Fruit fly (Drosophila melanogaster) whole organism, embryonic: ENCODE data around the gene Atg5.
A peak's percentile ranks its signal among the peaks of the same experiment; 100 is the strongest.

ENCODE experiments used
- ATbp ChIP-seq: fragments of 200-800 bp; sonication (Bioruptor generic); optimal IDR thresholded peaks from 2 replicates; lab custom pipeline; 2017; ENCODE audit warnings: missing biosample characterization, mild to moderate bottlenecking, missing genetic modification characterization, missing genetic modification reagents
- BEAF-32 ChIP-seq: fragments of 200-800 bp; sonication (Bioruptor generic); optimal IDR thresholded peaks from 3 replicates; lab custom pipeline; 2017; ENCODE audit warnings: missing biosample characterization, missing genetic modification characterization, mild to moderate bottlenecking, moderate library complexity, missing genetic modification reagents
- C15 ChIP-seq: fragments of 200-800 bp; sonication (Bioruptor generic); IDR thresholded peaks from 3 replicates; pipeline ENCODE4 v1.3.6; 2022; ENCODE audit warnings: missing biosample characterization, missing genetic modification characterization
- CG10462 ChIP-seq: fragments of 200-800 bp; sonication (Bioruptor generic); optimal IDR thresholded peaks from 2 replicates; lab custom pipeline; 2016; ENCODE audit warnings: missing biosample characterization, missing genetic modification characterization
- CG11695 ChIP-seq: fragments of 200-800 bp; sonication (Bioruptor generic); IDR thresholded peaks from 3 replicates; pipeline ENCODE4 v1.3.6; 2022; ENCODE audit warnings: missing biosample characterization, missing genetic modification characterization
- CG12155 ChIP-seq: fragments of 200-800 bp; sonication (Bioruptor generic); optimal IDR thresholded peaks from 3 replicates; lab custom pipeline; 2016; ENCODE audit warnings: missing biosample characterization, missing genetic modification characterization
- CG14667 ChIP-seq: fragments of 200-800 bp; sonication (Bioruptor generic); IDR thresholded peaks from 2 replicates; pipeline ENCODE4 v1.3.6; 2022; ENCODE audit warnings: missing biosample characterization, missing genetic modification characterization
- CG1602 ChIP-seq: fragments of 200-800 bp; sonication (Bioruptor generic); optimal IDR thresholded peaks from 3 replicates; lab custom pipeline; 2016; ENCODE audit warnings: missing biosample characterization, missing genetic modification characterization
- CG16863 ChIP-seq: fragments of 200-800 bp; sonication (Bioruptor generic); optimal IDR thresholded peaks from 3 replicates; lab custom pipeline; 2016; ENCODE audit warnings: missing biosample characterization, missing genetic modification characterization
- CG17829 ChIP-seq: fragments of 200-800 bp; optimal IDR thresholded peaks from 2 replicates; lab custom pipeline; 2019; ENCODE audit warnings: missing biosample characterization, mild to moderate bottlenecking, missing genetic modification characterization, moderate library complexity
- CG4617 ChIP-seq: fragments of 200-800 bp; sonication (Bioruptor generic); optimal IDR thresholded peaks from 3 replicates; lab custom pipeline; 2016; ENCODE audit warnings: missing biosample characterization, missing genetic modification characterization, borderline replicate concordance
- CG4820 ChIP-seq: fragments of 200-800 bp; sonication (Bioruptor generic); optimal IDR thresholded peaks from 3 replicates; lab custom pipeline; 2016; ENCODE audit warnings: missing biosample characterization, missing genetic modification characterization
- CG5180 ChIP-seq: fragments of 200-800 bp; sonication (Bioruptor generic); optimal IDR thresholded peaks from 3 replicates; lab custom pipeline; 2017; ENCODE audit warnings: missing biosample characterization, missing genetic modification characterization, mild to moderate bottlenecking, moderate library complexity, missing genetic modification reagents
- CG6175 ChIP-seq: fragments of 200-800 bp; sonication (Bioruptor generic); IDR thresholded peaks from 3 replicates; pipeline ENCODE4 v1.3.6; 2022; ENCODE audit warnings: missing biosample characterization, missing genetic modification characterization
- CG6791 ChIP-seq: fragments of 200-800 bp; sonication (Bioruptor generic); IDR thresholded peaks from 3 replicates; pipeline ENCODE4 v1.3.6; 2022; ENCODE audit warnings: missing biosample characterization, missing genetic modification characterization; ENCODE audit not compliant: partially characterized antibody
- CG7786 ChIP-seq: fragments of 200-800 bp; sonication (Bioruptor generic); optimal IDR thresholded peaks from 2 replicates; lab custom pipeline; 2016; ENCODE audit warnings: missing biosample characterization, missing genetic modification characterization
- CG8359 ChIP-seq: fragments of 200-800 bp; sonication (Bioruptor generic); optimal IDR thresholded peaks from 2 replicates; lab custom pipeline; 2017; ENCODE audit warnings: missing biosample characterization, mild to moderate bottlenecking, missing genetic modification characterization, borderline replicate concordance
- CG8388 ChIP-seq: fragments of 200-800 bp; sonication (Bioruptor generic); optimal IDR thresholded peaks from 2 replicates; lab custom pipeline; 2019; ENCODE audit warnings: missing biosample characterization, mild to moderate bottlenecking, missing genetic modification characterization, moderate library complexity
- CG8478 ChIP-seq: fragments of >200 bp; optimal IDR thresholded peaks from 2 replicates; lab custom pipeline; 2018
- H2.0 ChIP-seq: fragments of 200-800 bp; sonication (Bioruptor generic); IDR thresholded peaks from 2 replicates; pipeline ENCODE4 v1.3.6; 2022; ENCODE audit warnings: missing biosample characterization, missing genetic modification characterization
- HmgZ ChIP-seq: fragments of 200-800 bp; sonication (Bioruptor generic); optimal IDR thresholded peaks from 2 replicates; lab custom pipeline; 2018; ENCODE audit warnings: missing biosample characterization, mild to moderate bottlenecking, missing genetic modification characterization
- Hr78 ChIP-seq, 2 experiments: fragments of 200-800 bp in 1 of 2; fragments of >200 bp in 1 of 2; sonication (Bioruptor generic) in 1 of 2; optimal IDR thresholded peaks; 2 replicates each; lab custom pipeline; 2017 to 2019; ENCODE audit warnings: missing biosample characterization in 2 of 2, missing genetic modification characterization in 2 of 2, mild to moderate bottlenecking in 1 of 2, moderate library complexity in 1 of 2
- Myb ChIP-seq: fragments of 200-800 bp; sonication (Bioruptor generic); optimal IDR thresholded peaks from 2 replicates; lab custom pipeline; 2016; ENCODE audit warnings: missing biosample characterization, missing genetic modification characterization
- Nf-YC ChIP-seq: fragments of 200-800 bp; optimal IDR thresholded peaks from 3 replicates; lab custom pipeline; 2019; ENCODE audit warnings: missing biosample characterization, mild to moderate bottlenecking, missing genetic modification characterization, moderate library complexity
- Oaz ChIP-seq: fragments of 200-800 bp; sonication (Bioruptor generic); IDR thresholded peaks from 2 replicates; pipeline ENCODE4 v1.3.6; 2022; ENCODE audit warnings: missing biosample characterization, missing genetic modification characterization
- Opbp ChIP-seq: fragments of 200-800 bp; sonication (Bioruptor generic); IDR thresholded peaks from 3 replicates; pipeline ENCODE4 v1.3.6; 2022; ENCODE audit warnings: missing biosample characterization, missing genetic modification characterization; ENCODE audit not compliant: partially characterized antibody
- Side ChIP-seq: fragments of 200-800 bp; sonication (Bioruptor generic); optimal IDR thresholded peaks from 2 replicates; lab custom pipeline; 2016; ENCODE audit warnings: missing biosample characterization, missing genetic modification characterization
- Sox100B ChIP-seq: fragments of 200-800 bp; sonication (Bioruptor generic); optimal IDR thresholded peaks from 3 replicates; lab custom pipeline; 2018; ENCODE audit warnings: missing biosample characterization, mild to moderate bottlenecking, missing genetic modification characterization
- ap ChIP-seq: fragments of 200-800 bp; sonication (Bioruptor generic); IDR thresholded peaks from 2 replicates; pipeline ENCODE4 v1.3.6; 2022; ENCODE audit warnings: missing biosample characterization, missing genetic modification characterization
- disco-r ChIP-seq: fragments of 200-800 bp; sonication (Bioruptor generic); optimal IDR thresholded peaks from 2 replicates; lab custom pipeline; 2016; ENCODE audit warnings: missing biosample characterization, missing genetic modification characterization
- ems ChIP-seq: fragments of 200-800 bp; sonication (Bioruptor generic); optimal IDR thresholded peaks from 3 replicates; lab custom pipeline; 2016; ENCODE audit warnings: missing biosample characterization, missing genetic modification characterization
- eve ChIP-seq, 2 experiments: fragments of >200 bp; optimal IDR thresholded peaks; 2 replicates each; lab custom pipeline; 2017; ENCODE audit warnings: missing biosample characterization in 2 of 2, missing genetic modification characterization in 2 of 2
- ewg ChIP-seq: fragments of 200-800 bp; sonication (Bioruptor generic); optimal IDR thresholded peaks from 3 replicates; lab custom pipeline; 2017; ENCODE audit warnings: mild to moderate bottlenecking, missing biosample characterization, missing genetic modification reagents, missing genetic modification characterization
- fd64A ChIP-seq: fragments of 200-800 bp; sonication (Bioruptor generic); optimal IDR thresholded peaks from 3 replicates; lab custom pipeline; 2018; ENCODE audit warnings: missing biosample characterization, mild to moderate bottlenecking, missing genetic modification characterization
- gcm ChIP-seq: fragments of 200-800 bp; sonication (Bioruptor generic); optimal IDR thresholded peaks from 2 replicates; lab custom pipeline; 2019; ENCODE audit warnings: missing biosample characterization, mild to moderate bottlenecking, missing genetic modification characterization, moderate library complexity
- gt ChIP-seq: fragments of 200-800 bp; sonication (Bioruptor generic); IDR thresholded peaks from 2 replicates; pipeline ENCODE4 v1.3.6; 2022; ENCODE audit warnings: missing biosample characterization, missing genetic modification characterization
- hb ChIP-seq: fragments of 200-800 bp; sonication (Bioruptor generic); IDR thresholded peaks from 3 replicates; pipeline ENCODE4 v1.3.6; 2022; ENCODE audit warnings: missing biosample characterization, missing genetic modification characterization; ENCODE audit not compliant: partially characterized antibody
- hkb ChIP-seq, 2 experiments: fragments of 200-800 bp in 1 of 2; fragments of >200 bp in 1 of 2; sonication (Bioruptor generic) in 1 of 2; IDR thresholded peaks in 1 of 2; optimal IDR thresholded peaks in 1 of 2; 2 replicates each; pipeline versions ENCODE4 v1.3.6 to Lab custom; 2017 to 2022; ENCODE audit warnings: missing biosample characterization in 1 of 2, missing genetic modification characterization in 1 of 2
- klu ChIP-seq: fragments of 200-800 bp; sonication (Bioruptor generic); IDR thresholded peaks from 2 replicates; pipeline ENCODE4 v1.3.6; 2022; ENCODE audit warnings: missing biosample characterization, missing genetic modification characterization
- ro ChIP-seq: fragments of 200-800 bp; sonication (Bioruptor generic); IDR thresholded peaks from 2 replicates; pipeline ENCODE4 v1.3.6; 2022; ENCODE audit warnings: missing biosample characterization, missing genetic modification characterization
- scrt ChIP-seq: fragments of 200-800 bp; sonication (Bioruptor generic); optimal IDR thresholded peaks from 2 replicates; lab custom pipeline; 2018; ENCODE audit warnings: missing biosample characterization, mild to moderate bottlenecking, missing genetic modification characterization, moderate library complexity
- sens ChIP-seq: fragments of 200-800 bp; sonication (Bioruptor generic); peaks from one replicate; lab custom pipeline; 2016; ENCODE audit warnings: missing biosample characterization, missing genetic modification characterization
- stwl ChIP-seq: fragments of 200-800 bp; sonication (Bioruptor generic); optimal IDR thresholded peaks from 3 replicates; lab custom pipeline; 2018; ENCODE audit warnings: missing biosample characterization, mild to moderate bottlenecking, missing genetic modification characterization, moderate library complexity
- tap ChIP-seq: fragments of 200-800 bp; optimal IDR thresholded peaks from 3 replicates; lab custom pipeline; 2019; ENCODE audit warnings: missing biosample characterization, mild to moderate bottlenecking, missing genetic modification characterization, moderate library complexity
- trem ChIP-seq: fragments of 200-800 bp; optimal IDR thresholded peaks from 3 replicates; lab custom pipeline; 2019; ENCODE audit warnings: missing biosample characterization, mild to moderate bottlenecking, missing genetic modification characterization, moderate library complexity
- tx ChIP-seq: fragments of 200-800 bp; sonication (Bioruptor generic); optimal IDR thresholded peaks from 2 replicates; lab custom pipeline; 2016; ENCODE audit warnings: missing biosample characterization, missing genetic modification characterization
- wor ChIP-seq: fragments of 200-800 bp; sonication (Bioruptor generic); IDR thresholded peaks from 2 replicates; pipeline ENCODE4 v1.3.6; 2022; ENCODE audit warnings: missing biosample characterization, missing genetic modification characterization
- z ChIP-seq: fragments of 200-800 bp; sonication (Bioruptor generic); IDR thresholded peaks from 3 replicates; pipeline ENCODE4 v1.3.6; 2022; ENCODE audit warnings: missing biosample characterization, missing genetic modification characterization
- zfh2 ChIP-seq: fragments of 200-800 bp; sonication (Bioruptor generic); optimal IDR thresholded peaks from 2 replicates; lab custom pipeline; 2016; ENCODE audit warnings: missing biosample characterization, missing genetic modification characterization

Gene Atg5

dm6 chrX:7291850-7292499 lies 31.6 kb downstream of the Atg5 start (continued):
- peak; percentile 49 for TF ChIP-seq fd64A
- no peak for TF ChIP-seq tx (GFP tag; lab: Kevin White, UChicago)
- no peak for TF ChIP-seq Nf-YC (tag; lab: Kevin White, UChicago)
- TF ChIP-seq CG14667 (GFP tag; lab: Robert Waterston, UW): peak; percentile 53
- TF ChIP-seq Sox100B: peak; percentile 68
- no peak for TF ChIP-seq Opbp
- peak in 1 of 2 experiments; percentile 44 for TF ChIP-seq Hr78 (GFP tag; optimal IDR thresholded peaks at IDR 0.05; lab: Kevin White, UChicago)
- TF ChIP-seq CG16863: peak; percentile 60
- TF ChIP-seq CG11695 (GFP tag; lab: Robert Waterston, UW): peak; percentile 66; the same call in 2 of the 3 replicates
- peak; percentile 42 for TF ChIP-seq stwl (tag; lab: Kevin White, UChicago)
- TF ChIP-seq Oaz (GFP tag; lab: Robert Waterston, UW): no peak
- no peak for TF ChIP-seq CG6791 (GFP tag; lab: Robert Waterston, UW)
- peak; percentile 59 for TF ChIP-seq CG5180 (GFP tag; lab: Kevin White, UChicago)
- 0 out of 3 replicates have a peak, but pooled peaks have one; percentile 30 for TF ChIP-seq C15
- peak; percentile 89 for TF ChIP-seq gcm (GFP tag; lab: Kevin White, UChicago)
- TF ChIP-seq wor (GFP tag; lab: Robert Waterston, UW): peak; percentile 49; the same call in 1 of the 2 replicates
- peak; percentile 74 for TF ChIP-seq CG10462
- peak; percentile 64 for TF ChIP-seq gt (GFP tag; lab: Robert Waterston, UW)
- TF ChIP-seq CG8478: no peak
- peak; percentile 54 for TF ChIP-seq ewg
- peak; percentile 86 for TF ChIP-seq CG8388 (GFP tag; lab: Kevin White, UChicago)
- peak; percentile 54 for TF ChIP-seq ems (GFP tag; lab: Kevin White, UChicago)
- TF ChIP-seq z (GFP tag; lab: Robert Waterston, UW): 0 out of 3 replicates have a peak, but pooled peaks have one; percentile 17
- TF ChIP-seq Side (GFP tag; lab: Kevin White, UChicago): peak; percentile 26
- TF ChIP-seq trem (tag; lab: Kevin White, UChicago): peak; percentile 61
- TF ChIP-seq CG17829: peak; percentile 86
- TF ChIP-seq sens: peak; percentile 94
- TF ChIP-seq tap (tag; lab: Kevin White, UChicago): peak; percentile 29
- peak; percentile 56 for TF ChIP-seq CG12155
- peak; percentile 54; the same call in 1 of the 2 replicates for TF ChIP-seq ap (GFP tag; lab: Robert Waterston, UW)
- peak; percentile 80 for TF ChIP-seq CG1602 (GFP tag; lab: Kevin White, UChicago)
- TF ChIP-seq CG6175 (GFP tag; lab: Robert Waterston, UW): no peak
- TF ChIP-seq CG4617 (GFP tag; lab: Kevin White, UChicago): peak; percentile 49
- TF ChIP-seq CG4820 (GFP tag; lab: Kevin White, UChicago): peak; percentile 78
- no peak for TF ChIP-seq disco-r (GFP tag; lab: Kevin White, UChicago)
- TF ChIP-seq ro: peak; percentile 6; the same call in 1 of the 2 replicates
- peak in 1 of 2 experiments; percentile 72 for TF ChIP-seq eve (GFP tag; optimal IDR thresholded peaks at IDR 0.05; lab: Kevin White, UChicago)
- peak; percentile 49 for TF ChIP-seq CG7786 (GFP tag; lab: Kevin White, UChicago)
- peak; percentile 20 for TF ChIP-seq CG8359
- no peak for TF ChIP-seq hb (GFP tag; lab: Robert Waterston, UW)
- no peak for TF ChIP-seq klu (GFP tag; lab: Robert Waterston, UW)
- no peak for TF ChIP-seq hkb (optimal IDR thresholded peaks at IDR 0.05; lab: Kevin White, UChicago)
- peak; percentile 69 for TF ChIP-seq hkb (GFP tag; IDR thresholded peaks at IDR 0.05; lab: Robert Waterston, UW)
- TF ChIP-seq zfh2 (GFP tag; lab: Kevin White, UChicago): no peak
- TF ChIP-seq H2.0 (GFP tag; lab: Robert Waterston, UW): peak; percentile 43; the same call in 1 of the 2 replicates
- TF ChIP-seq Myb (GFP tag; lab: Kevin White, UChicago): no peak
- TF ChIP-seq scrt (GFP tag; lab: Kevin White, UChicago): peak; percentile 29
- TF ChIP-seq ATbp (GFP tag; lab: Kevin White, UChicago): peak; percentile 74
- peak; percentile 15 for TF ChIP-seq HmgZ
- no peak for TF ChIP-seq BEAF-32 (GFP tag; lab: Kevin White, UChicago)
